Worm (Caenorhabditis elegans) whole organism, L1 larva: Measurements from ENCODE around the gene prx-5.

Experiments used
- C04F5.9 ChIP-seq: sonication (generic microtip); optimal IDR thresholded peaks from 2 replicates; lab custom pipeline; 2016; ENCODE audit warnings: missing genetic modification characterization, missing compliant biosample characterization
- C16A3.4 ChIP-seq: fragments of 150-350 bp; optimal IDR thresholded peaks from 2 replicates; lab custom pipeline; 2014; ENCODE audit warnings: missing biosample characterization, missing genetic modification characterization
- C34B4.2 ChIP-seq: sonication (generic microtip); optimal IDR thresholded peaks from 2 replicates; lab custom pipeline; 2017; ENCODE audit warnings: mild to moderate bottlenecking, missing genetic modification characterization, missing compliant biosample characterization
- Y116A8C.19 ChIP-seq: sonication (generic microtip); optimal IDR thresholded peaks from 2 replicates; lab custom pipeline; 2016; ENCODE audit warnings: missing compliant biosample characterization, missing genetic modification characterization, borderline replicate concordance
- aha-1 ChIP-seq: fragments of 150-350 bp; optimal IDR thresholded peaks from 2 replicates; lab custom pipeline; 2014; ENCODE audit warnings: missing biosample characterization, missing genetic modification characterization
- alr-1 ChIP-seq: fragments of 200-800 bp; sonication (Bioruptor generic); optimal IDR thresholded peaks from 2 replicates; lab custom pipeline; 2018; ENCODE audit warnings: borderline replicate concordance, mild to moderate bottlenecking, missing genetic modification characterization, missing compliant biosample characterization
- ama-1 ChIP-seq: fragments of 150-350 bp; optimal IDR thresholded peaks from 2 replicates; lab custom pipeline; 2014
- ceh-8 ChIP-seq: fragments of 200-800 bp; sonication (Bioruptor generic); optimal IDR thresholded peaks from 2 replicates; lab custom pipeline; 2018; ENCODE audit warnings: mild to moderate bottlenecking, missing genetic modification characterization, moderate library complexity, missing compliant biosample characterization
- dpl-1 ChIP-seq, 3 experiments: fragments of 150-350 bp in 2 of 3; sonication (generic microtip) in 1 of 3; optimal IDR thresholded peaks; 2 replicates each; lab custom pipeline; 2014 to 2017; ENCODE audit warnings: missing biosample characterization in 3 of 3, missing genetic modification characterization in 3 of 3, missing genetic modification reagents in 3 of 3
- efl-1 ChIP-seq, 4 experiments: fragments of 150-350 bp; optimal IDR thresholded peaks in 3 of 4; peaks in 1 of 4; 1 replicate in 1 of 4; 2 replicates in 3 of 4; lab custom pipeline; 2014; ENCODE audit warnings: missing biosample characterization in 2 of 4, missing genetic modification characterization in 2 of 4, missing genetic modification reagents in 2 of 4
- elt-2 ChIP-seq: sonication (generic microtip); optimal IDR thresholded peaks from 2 replicates; lab custom pipeline; 2016; ENCODE audit warnings: missing genetic modification characterization, mild to moderate bottlenecking, inconsistent platforms, missing compliant biosample characterization, missing genetic modification reagents
- elt-3 ChIP-seq, 6 experiments: fragments of 150-350 bp in 1 of 6; sonication (generic microtip); optimal IDR thresholded peaks; 2 replicates each; lab custom pipeline; 2017 to 2018; ENCODE audit warnings: missing biosample characterization in 6 of 6, missing genetic modification characterization in 6 of 6, inconsistent platforms in 1 of 6
- ets-5 ChIP-seq: fragments of 200-800 bp; sonication (Bioruptor generic); IDR thresholded peaks from 2 replicates; pipeline ENCODE4 v1.3.6; 2022; ENCODE audit warnings: missing genetic modification characterization, missing compliant biosample characterization
- fkh-10 ChIP-seq: sonication (generic microtip); optimal IDR thresholded peaks from 2 replicates; lab custom pipeline; 2017; ENCODE audit warnings: missing biosample characterization, missing genetic modification reagents, missing genetic modification characterization
- fos-1 ChIP-seq: fragments of 150-350 bp; optimal IDR thresholded peaks from 2 replicates; lab custom pipeline; 2014; ENCODE audit warnings: missing biosample characterization, missing genetic modification characterization
- hpl-2 ChIP-seq: fragments of 150-350 bp; optimal IDR thresholded peaks from 2 replicates; lab custom pipeline; 2014; ENCODE audit warnings: missing biosample characterization, missing genetic modification reagents, missing genetic modification characterization
- isw-1 ChIP-seq: fragments of 200-800 bp; sonication (Bioruptor generic); IDR thresholded peaks from 2 replicates; pipeline ENCODE4 v1.3.6; 2022; ENCODE audit warnings: missing genetic modification characterization, missing compliant biosample characterization
- lin-14 ChIP-seq: fragments of 200-800 bp; sonication (Bioruptor generic); optimal IDR thresholded peaks from 2 replicates; lab custom pipeline; 2018; ENCODE audit warnings: mild to moderate bottlenecking, missing genetic modification characterization, moderate library complexity, missing compliant biosample characterization
- lir-3 ChIP-seq: sonication (generic microtip); optimal IDR thresholded peaks from 2 replicates; lab custom pipeline; 2016; ENCODE audit warnings: mild to moderate bottlenecking, missing genetic modification characterization, moderate library complexity, missing compliant biosample characterization; ENCODE audit not compliant: poor library complexity
- lsy-2 ChIP-seq, 2 experiments: fragments of 150-350 bp; optimal IDR thresholded peaks; 2 replicates each; lab custom pipeline; 2014; ENCODE audit warnings: missing biosample characterization in 2 of 2, missing genetic modification characterization in 2 of 2
- mdl-1 ChIP-seq, 2 experiments: fragments of 150-350 bp; optimal IDR thresholded peaks; 2 replicates each; lab custom pipeline; 2014 to 2017; ENCODE audit warnings: missing biosample characterization in 2 of 2, missing genetic modification characterization in 2 of 2, inconsistent platforms in 1 of 2
- nhr-12 ChIP-seq: sonication (generic microtip); optimal IDR thresholded peaks from 2 replicates; lab custom pipeline; 2017; ENCODE audit warnings: missing biosample characterization, missing genetic modification characterization
- nhr-19 ChIP-seq: fragments of 200-800 bp; sonication (Bioruptor generic); conservative IDR thresholded peaks from 2 replicates; pipeline ENCODE4 v1.3.6; 2022; ENCODE audit warnings: missing genetic modification characterization, missing compliant biosample characterization
- nhr-20 ChIP-seq: sonication (generic microtip); optimal IDR thresholded peaks from 2 replicates; lab custom pipeline; 2016; ENCODE audit warnings: mild to moderate bottlenecking, missing genetic modification characterization, missing compliant biosample characterization
- nhr-237 ChIP-seq: fragments of 150-350 bp; optimal IDR thresholded peaks from 2 replicates; lab custom pipeline; 2014; ENCODE audit warnings: missing biosample characterization, missing genetic modification characterization
- nhr-28 ChIP-seq: fragments of 150-350 bp; optimal IDR thresholded peaks from 2 replicates; lab custom pipeline; 2014; ENCODE audit warnings: missing biosample characterization, missing genetic modification characterization
- nhr-47 ChIP-seq: sonication (generic microtip); optimal IDR thresholded peaks from 2 replicates; lab custom pipeline; 2016; ENCODE audit warnings: mild to moderate bottlenecking, missing genetic modification characterization, moderate library complexity, missing compliant biosample characterization
- nhr-71 ChIP-seq: sonication (generic microtip); optimal IDR thresholded peaks from 2 replicates; lab custom pipeline; 2016; ENCODE audit warnings: mild to moderate bottlenecking, missing genetic modification characterization, moderate library complexity, missing compliant biosample characterization
- nhr-76 ChIP-seq: sonication (generic microtip); optimal IDR thresholded peaks from 2 replicates; lab custom pipeline; 2017; ENCODE audit warnings: missing biosample characterization, missing genetic modification characterization
- nhr-85 ChIP-seq: sonication (generic microtip); peaks from one replicate; lab custom pipeline; 2016; ENCODE audit warnings: missing genetic modification characterization, inconsistent platforms, missing compliant biosample characterization
- nhr-90 ChIP-seq: sonication (generic microtip); optimal IDR thresholded peaks from 2 replicates; lab custom pipeline; 2016; ENCODE audit warnings: mild to moderate bottlenecking, missing genetic modification characterization, missing compliant biosample characterization; ENCODE audit not compliant: poor library complexity
- pqm-1 ChIP-seq: sonication (generic microtip); optimal IDR thresholded peaks from 3 replicates; lab custom pipeline; 2017; ENCODE audit warnings: missing biosample characterization, missing genetic modification characterization
- snpc-4 ChIP-seq: fragments of 150-350 bp; optimal IDR thresholded peaks from 2 replicates; lab custom pipeline; 2014; ENCODE audit warnings: missing biosample characterization, missing genetic modification characterization
- snu-23 ChIP-seq: sonication (generic microtip); optimal IDR thresholded peaks from 2 replicates; lab custom pipeline; 2016; ENCODE audit warnings: missing genetic modification characterization, missing compliant biosample characterization
- sup-37 ChIP-seq: fragments of 200-800 bp; sonication (Bioruptor generic); optimal IDR thresholded peaks from 2 replicates; lab custom pipeline; 2018; ENCODE audit warnings: mild to moderate bottlenecking, missing genetic modification characterization, missing compliant biosample characterization
- unc-30 ChIP-seq: sonication (generic microtip); optimal IDR thresholded peaks from 2 replicates; lab custom pipeline; 2017; ENCODE audit warnings: missing biosample characterization, missing genetic modification characterization
- unc-86 ChIP-seq: sonication (generic microtip); optimal IDR thresholded peaks from 2 replicates; lab custom pipeline; 2016; ENCODE audit warnings: missing genetic modification characterization, missing compliant biosample characterization
- unc-98 ChIP-seq: fragments of 200-800 bp; sonication (Bioruptor generic); IDR thresholded peaks from 2 replicates; pipeline ENCODE4 v1.3.6; 2022; ENCODE audit warnings: missing genetic modification characterization, missing compliant biosample characterization
- zag-1 ChIP-seq: fragments of 150-350 bp; optimal IDR thresholded peaks from 2 replicates; lab custom pipeline; 2014; ENCODE audit warnings: missing biosample characterization, missing genetic modification characterization
- zip-4 ChIP-seq: fragments of 200-800 bp; sonication (Bioruptor generic); optimal IDR thresholded peaks from 2 replicates; lab custom pipeline; 2018; ENCODE audit warnings: mild to moderate bottlenecking, missing genetic modification characterization, moderate library complexity, missing compliant biosample characterization
- ztf-11 ChIP-seq, 2 experiments: sonication (generic microtip); optimal IDR thresholded peaks; 2 replicates each; lab custom pipeline; 2016 to 2017; ENCODE audit warnings: missing genetic modification characterization in 2 of 2, missing biosample characterization in 1 of 2, missing compliant biosample characterization in 1 of 2
- ztf-4 ChIP-seq: fragments of 150-350 bp; optimal IDR thresholded peaks from 2 replicates; lab custom pipeline; 2014; ENCODE audit warnings: missing biosample characterization, missing genetic modification characterization

The prx-5 gene

DNA sequence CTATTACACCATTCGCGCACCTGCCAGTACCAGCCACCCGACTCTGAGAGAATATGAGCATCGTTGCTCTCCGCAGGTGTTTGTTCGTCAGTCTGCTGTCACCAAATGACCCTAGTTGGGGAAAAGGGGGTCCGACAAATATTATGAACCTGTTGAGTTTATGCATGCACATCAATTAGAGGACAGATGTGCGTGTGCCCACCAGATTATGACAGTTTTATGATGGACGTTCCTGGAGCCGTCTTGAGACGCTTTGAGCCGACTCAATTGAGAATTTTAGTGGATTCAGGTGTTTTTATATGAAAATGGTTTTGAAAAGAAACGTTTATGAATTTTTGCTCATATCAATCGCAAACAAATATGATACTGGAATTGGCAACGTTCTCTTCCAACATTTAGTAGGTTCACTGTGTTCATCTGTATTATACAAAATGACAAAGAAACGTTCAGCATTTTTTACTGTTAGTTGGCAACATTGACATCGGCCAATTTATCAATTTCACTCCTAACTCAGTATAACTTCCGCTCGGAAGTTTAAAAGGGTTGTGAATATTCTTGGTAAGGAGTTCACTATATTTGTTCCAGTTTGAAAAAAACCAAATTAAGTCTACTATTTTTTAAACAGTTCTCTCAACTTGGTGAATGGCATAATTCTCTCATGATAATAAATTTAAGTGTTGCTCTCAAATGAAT, 42.8 kb downstream of the prx-5 start (continued):
- TF ChIP-seq dpl-1 (GFP tag; optimal IDR thresholded peaks at IDR 0.05; lab: Kevin White, UChicago), result no peak
- peak in 1 of 2 experiments; percentile 34 for TF ChIP-seq ztf-11 (tag; optimal IDR thresholded peaks at IDR 0.05; lab: Kevin White, UChicago)
- no peak for TF ChIP-seq ets-5 (GFP tag; lab: Robert Waterston, UW)
- TF ChIP-seq nhr-19 (GFP tag; lab: Robert Waterston, UW), result no peak; the same call in 1 of the 2 replicates
- TF ChIP-seq ztf-4, result peak; percentile 67
- TF ChIP-seq nhr-28, result no peak
- TF ChIP-seq nhr-20 (tag; lab: Kevin White, UChicago), result peak; percentile 44
- no peak for TF ChIP-seq zip-4 (GFP tag; lab: Kevin White, UChicago)
- TF ChIP-seq ceh-8, result no peak
- no peak for TF ChIP-seq elt-2 (tag; lab: Kevin White, UChicago)
- peak; percentile 90 for TF ChIP-seq ama-1
- TF ChIP-seq C34B4.2, result no peak
- TF ChIP-seq sup-37, result no peak
- no peak for TF ChIP-seq isw-1 (GFP tag; lab: Robert Waterston, UW)
- peak; percentile 82 for TF ChIP-seq nhr-90 (tag; lab: Kevin White, UChicago)
- peak; percentile 33 for TF ChIP-seq C16A3.4 (tag; lab: Kevin White, UChicago)
- TF ChIP-seq nhr-47 (tag; lab: Kevin White, UChicago), result peak; percentile 73
- no peak for TF ChIP-seq nhr-237 (tag; lab: Kevin White, UChicago)
- TF ChIP-seq nhr-12, result no peak
- peak; percentile 23 for TF ChIP-seq hpl-2 (GFP tag; lab: Kevin White, UChicago)
- TF ChIP-seq nhr-76, result no peak
- no peak for TF ChIP-seq fos-1
- TF ChIP-seq zag-1, result no peak
- TF ChIP-seq pqm-1 (tag; lab: Kevin White, UChicago), result no peak
- peak; percentile 41 for TF ChIP-seq lin-14
- TF ChIP-seq nhr-85, result peak; percentile 55
- TF ChIP-seq elt-3 (tag; optimal IDR thresholded peaks at IDR 0.05; lab: Kevin White, UChicago), result peak in 3 of 6 experiments; percentile 19 to 74 (median 38)
- no peak for TF ChIP-seq aha-1 (tag; lab: Kevin White, UChicago)
- TF ChIP-seq efl-1 (optimal IDR thresholded peaks at IDR 0.05; lab: Kevin White, UChicago), result peak in 1 of 2 experiments; percentile 33
- TF ChIP-seq efl-1 (GFP tag; optimal IDR thresholded peaks at IDR 0.05 in 1 of 2; lab: Kevin White, UChicago), result peak in 1 of 2 experiments; percentile 84
- TF ChIP-seq fkh-10 (GFP tag; lab: Kevin White, UChicago), result no peak
- peak in 1 of 2 experiments; percentile 46 for TF ChIP-seq lsy-2 (tag; optimal IDR thresholded peaks at IDR 0.05; lab: Kevin White, UChicago)
- no peak for TF ChIP-seq snpc-4 (tag; lab: Kevin White, UChicago)
- TF ChIP-seq lir-3, result peak; percentile 60
- TF ChIP-seq nhr-71 (tag; lab: Kevin White, UChicago), result peak; percentile 63
- TF ChIP-seq unc-86 (tag; lab: Kevin White, UChicago), result no peak
- no peak for TF ChIP-seq unc-98 (GFP tag; lab: Robert Waterston, UW)

DNA sequence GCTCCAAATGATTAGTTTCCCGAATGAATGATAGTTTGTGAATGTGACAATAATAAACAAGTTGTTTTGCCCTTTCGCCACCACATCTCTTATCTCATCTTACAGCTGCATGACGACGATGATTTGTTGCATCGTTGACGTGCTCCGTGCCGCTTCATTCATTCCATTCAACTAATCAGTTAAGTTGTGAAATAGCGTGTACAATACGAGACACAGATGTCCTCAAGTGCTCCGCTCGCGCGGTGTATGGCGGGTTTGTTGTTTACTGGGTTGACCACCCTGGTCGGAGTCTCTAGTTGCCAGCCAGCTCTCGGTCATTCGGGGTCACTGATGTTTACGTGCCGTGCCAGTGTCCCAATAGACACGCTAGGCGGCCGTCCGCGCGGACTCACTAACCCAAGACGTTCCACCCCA, 43.3 kb downstream of the prx-5 start:
- no peak for TF ChIP-seq unc-30 (tag; lab: Kevin White, UChicago)
- TF ChIP-seq ets-5 (GFP tag; lab: Robert Waterston, UW), result no peak
- TF ChIP-seq alr-1 (tag; lab: Kevin White, UChicago), result no peak
- no peak for TF ChIP-seq nhr-71 (tag; lab: Kevin White, UChicago)
- no peak for TF ChIP-seq snu-23 (GFP tag; lab: Kevin White, UChicago)
- TF ChIP-seq C34B4.2, result no peak
- TF ChIP-seq Y116A8C.19 (tag; lab: Kevin White, UChicago), result no peak
- TF ChIP-seq mdl-1 (tag; optimal IDR thresholded peaks at IDR 0.05; lab: Kevin White, UChicago), result no peak
- TF ChIP-seq fos-1, result no peak
- TF ChIP-seq ama-1, result no peak
- no peak for TF ChIP-seq lsy-2 (tag; optimal IDR thresholded peaks at IDR 0.05; lab: Kevin White, UChicago)
- no peak for TF ChIP-seq C04F5.9
